Worm (Caenorhabditis elegans) whole organism, L4 larva: ENCODE data around the gene pri-1.

Experiments
- F26F4.8 ChIP-seq: fragments of 200-800 bp; sonication (Bioruptor generic); conservative IDR thresholded peaks from 2 replicates; pipeline ENCODE4 v1.3.6; 2022; ENCODE audit warnings: missing genetic modification characterization, missing compliant biosample characterization
- F37D6.2 ChIP-seq: sonication (generic microtip); optimal IDR thresholded peaks from 2 replicates; lab custom pipeline; 2016; ENCODE audit warnings: mild to moderate bottlenecking, missing genetic modification characterization, missing compliant biosample characterization
- T26A8.4 ChIP-seq: fragments of 200-800 bp; sonication (Bioruptor generic); IDR thresholded peaks from 2 replicates; pipeline ENCODE4 v1.3.6; 2022; ENCODE audit warnings: missing genetic modification characterization, missing compliant biosample characterization
- Y105C5A.15 ChIP-seq: fragments of 200-800 bp; sonication (Bioruptor generic); IDR thresholded peaks from 2 replicates; pipeline ENCODE4 v1.3.6; 2022; ENCODE audit warnings: missing genetic modification characterization, missing compliant biosample characterization
- Y48G9A.11 ChIP-seq: fragments of 200-800 bp; sonication (Bioruptor generic); IDR thresholded peaks from 2 replicates; pipeline ENCODE4 v1.3.6; 2022; ENCODE audit warnings: missing genetic modification reagents, missing genetic modification characterization, missing compliant biosample characterization
- Y75B8A.6 ChIP-seq: fragments of 200-800 bp; sonication (Bioruptor generic); IDR thresholded peaks from 2 replicates; pipeline ENCODE4 v1.3.6; 2022; ENCODE audit warnings: missing genetic modification reagents, missing genetic modification characterization, missing compliant biosample characterization
- aha-1 ChIP-seq: fragments of 150-350 bp; peaks from one replicate; lab custom pipeline; 2014; ENCODE audit warnings: missing biosample characterization, missing genetic modification characterization
- aly-2 ChIP-seq: sonication (generic microtip); optimal IDR thresholded peaks from 2 replicates; lab custom pipeline; 2018; ENCODE audit warnings: missing biosample characterization, missing genetic modification characterization
- ama-1 ChIP-seq: fragments of 150-350 bp; optimal IDR thresholded peaks from 2 replicates; lab custom pipeline; 2014; ENCODE audit warnings: inconsistent platforms, mixed read lengths
- arid-1 ChIP-seq: fragments of 200-800 bp; sonication (Bioruptor generic); conservative IDR thresholded peaks from 2 replicates; pipeline ENCODE4 v1.3.6; 2022; ENCODE audit warnings: missing genetic modification reagents, missing genetic modification characterization, missing compliant biosample characterization
- ceh-20 ChIP-seq: fragments of 200-800 bp; sonication (Bioruptor generic); IDR thresholded peaks from 2 replicates; pipeline ENCODE4 v1.3.6; 2022; ENCODE audit warnings: missing genetic modification reagents, missing genetic modification characterization, missing compliant biosample characterization
- ceh-82 ChIP-seq: sonication (generic microtip); optimal IDR thresholded peaks from 2 replicates; lab custom pipeline; 2017; ENCODE audit warnings: missing biosample characterization, missing genetic modification characterization
- duxl-1 ChIP-seq: sonication (generic microtip); optimal IDR thresholded peaks from 2 replicates; lab custom pipeline; 2016; ENCODE audit warnings: mild to moderate bottlenecking, missing genetic modification characterization, moderate library complexity, missing compliant biosample characterization; ENCODE audit not compliant: poor library complexity
- dve-1 ChIP-seq: sonication (generic microtip); optimal IDR thresholded peaks from 2 replicates; lab custom pipeline; 2017; ENCODE audit warnings: antibody characterized with exemption, mild to moderate bottlenecking, missing genetic modification characterization, missing compliant biosample characterization; ENCODE audit not compliant: insufficient read depth
- egl-27 ChIP-seq: sonication (generic microtip); optimal IDR thresholded peaks from 3 replicates; lab custom pipeline; 2017; ENCODE audit warnings: missing biosample characterization, missing genetic modification reagents, missing genetic modification characterization
- egl-43 ChIP-seq: fragments of 200-800 bp; sonication (Bioruptor generic); IDR thresholded peaks from 2 replicates; pipeline ENCODE4 v1.3.6; 2022; ENCODE audit warnings: missing genetic modification reagents, missing genetic modification characterization, missing compliant biosample characterization
- gei-8 ChIP-seq: fragments of 200-800 bp; sonication (Bioruptor generic); optimal IDR thresholded peaks from 2 replicates; lab custom pipeline; 2018; ENCODE audit warnings: mild to moderate bottlenecking, missing genetic modification characterization, missing compliant biosample characterization
- hlh-11 ChIP-seq: fragments of 200-800 bp; sonication (Bioruptor generic); optimal IDR thresholded peaks from 2 replicates; lab custom pipeline; 2018; ENCODE audit warnings: mild to moderate bottlenecking, missing genetic modification characterization, missing compliant biosample characterization
- hmg-1.1 ChIP-seq: fragments of 200-800 bp; sonication (Bioruptor generic); IDR thresholded peaks from 2 replicates; pipeline ENCODE4 v1.3.6; 2022; ENCODE audit warnings: missing genetic modification reagents, missing genetic modification characterization, missing compliant biosample characterization
- lin-29 ChIP-seq: fragments of 200-800 bp; sonication (Bioruptor generic); IDR thresholded peaks from 2 replicates; pipeline ENCODE4 v1.3.6; 2022; ENCODE audit warnings: missing genetic modification reagents, missing genetic modification characterization, missing compliant biosample characterization
- madf-9 ChIP-seq: fragments of 200-800 bp; sonication (Bioruptor generic); conservative IDR thresholded peaks from 2 replicates; pipeline ENCODE4 v1.3.6; 2022; ENCODE audit warnings: missing genetic modification reagents, missing genetic modification characterization, missing compliant biosample characterization
- mep-1 ChIP-seq: fragments of 150-350 bp; sonication (generic microtip); optimal IDR thresholded peaks from 3 replicates; lab custom pipeline; 2014; ENCODE audit warnings: missing biosample characterization, missing genetic modification characterization
- mes-2 ChIP-seq: sonication (generic microtip); optimal IDR thresholded peaks from 2 replicates; lab custom pipeline; 2016; ENCODE audit warnings: missing genotype, mild to moderate bottlenecking, missing genetic modification characterization, missing compliant biosample characterization; ENCODE audit not compliant: poor library complexity, severe bottlenecking
- nhr-111 ChIP-seq: fragments of 200-800 bp; sonication (Bioruptor generic); optimal IDR thresholded peaks from 2 replicates; lab custom pipeline; 2018; ENCODE audit warnings: mild to moderate bottlenecking, missing genetic modification characterization, missing compliant biosample characterization
- nhr-25 ChIP-seq: sonication (generic microtip); optimal IDR thresholded peaks from 2 replicates; lab custom pipeline; 2017; ENCODE audit warnings: missing genetic modification characterization, mild to moderate bottlenecking, missing compliant biosample characterization, antibody characterized with exemption, moderate library complexity, borderline replicate concordance; ENCODE audit not compliant: insufficient read depth
- nhr-41 ChIP-seq: fragments of 200-800 bp; sonication (Bioruptor generic); IDR thresholded peaks from 2 replicates; pipeline ENCODE4 v1.3.6; 2022; ENCODE audit warnings: missing genetic modification reagents, missing genetic modification characterization, missing compliant biosample characterization
- nhr-76 ChIP-seq: fragments of 150-350 bp; optimal IDR thresholded peaks from 2 replicates; lab custom pipeline; 2014; ENCODE audit warnings: missing biosample characterization, missing genetic modification characterization
- pha-4 ChIP-seq, 2 experiments: fragments of 150-350 bp in 1 of 2; fragments of 200-800 bp in 1 of 2; sonication (Bioruptor generic) in 1 of 2; IDR thresholded peaks in 1 of 2; optimal IDR thresholded peaks in 1 of 2; 2 replicates each; pipeline versions ENCODE4 v1.3.6 to Lab custom; 2014 to 2022; ENCODE audit warnings: missing genetic modification characterization in 2 of 2, missing genetic modification reagents in 2 of 2, missing biosample characterization in 1 of 2, missing compliant biosample characterization in 1 of 2
- rbr-2 ChIP-seq: sonication (generic microtip); optimal IDR thresholded peaks from 2 replicates; lab custom pipeline; 2016; ENCODE audit warnings: missing genotype, missing genetic modification characterization, missing compliant biosample characterization
- saeg-2 ChIP-seq: fragments of 200-800 bp; sonication (Bioruptor generic); IDR thresholded peaks from 2 replicates; pipeline ENCODE4 v1.3.6; 2022; ENCODE audit warnings: missing genetic modification reagents, missing genetic modification characterization, missing compliant biosample characterization
- set-16 ChIP-seq: fragments of 200-800 bp; sonication (Bioruptor generic); IDR thresholded peaks from 2 replicates; pipeline ENCODE4 v1.3.6; 2022; ENCODE audit warnings: missing genetic modification reagents, missing genetic modification characterization, missing compliant biosample characterization
- snpc-4 ChIP-seq: fragments of 150-350 bp; optimal IDR thresholded peaks from 2 replicates; lab custom pipeline; 2014; ENCODE audit warnings: missing biosample characterization, missing genetic modification characterization
- spr-3 ChIP-seq: fragments of 200-800 bp; sonication (Bioruptor generic); optimal IDR thresholded peaks from 2 replicates; lab custom pipeline; 2018; ENCODE audit warnings: mild to moderate bottlenecking, missing genetic modification characterization, missing compliant biosample characterization
- tra-1 ChIP-seq: fragments of 200-800 bp; sonication (Bioruptor generic); IDR thresholded peaks from 2 replicates; pipeline ENCODE4 v1.3.6; 2022; ENCODE audit warnings: missing genetic modification reagents, missing genetic modification characterization, missing compliant biosample characterization
- unc-130 ChIP-seq: sonication (generic microtip); optimal IDR thresholded peaks from 2 replicates; lab custom pipeline; 2016; ENCODE audit warnings: missing genetic modification reagents, missing genetic modification characterization, missing compliant biosample characterization
- unc-39 ChIP-seq: sonication (generic microtip); optimal IDR thresholded peaks from 2 replicates; lab custom pipeline; 2017; ENCODE audit warnings: missing biosample characterization, missing genetic modification characterization
- unc-62 ChIP-seq, 3 experiments: fragments of 150-350 bp in 1 of 3; sonication (generic microtip); optimal IDR thresholded peaks in 2 of 3; peaks in 1 of 3; 1 replicate in 1 of 3; 2 replicates in 2 of 3; lab custom pipeline; 2014 to 2017; ENCODE audit warnings: missing biosample characterization in 3 of 3, missing genetic modification characterization in 3 of 3, missing genetic modification reagents in 3 of 3, missing genotype in 1 of 3
- vab-7 ChIP-seq: fragments of 200-800 bp; sonication (Bioruptor generic); IDR thresholded peaks from 2 replicates; pipeline ENCODE4 v1.3.6; 2022; ENCODE audit warnings: missing genetic modification reagents, missing genetic modification characterization, missing compliant biosample characterization
- zip-11 ChIP-seq: fragments of 200-800 bp; sonication (Bioruptor generic); IDR thresholded peaks from 2 replicates; pipeline ENCODE4 v1.3.6; 2022; ENCODE audit warnings: missing genetic modification characterization, missing compliant biosample characterization
- ztf-7 ChIP-seq: fragments of 150-350 bp; optimal IDR thresholded peaks from 2 replicates; lab custom pipeline; 2014; ENCODE audit warnings: missing biosample characterization, missing genetic modification characterization

pri-1 gene

ce11 chrIII:9629855-9630254, 15.8 kb upstream of the pri-1 start, which contains the start of gene rpac-19 (continued):
- TF ChIP-seq F26F4.8 (GFP tag; lab: Robert Waterston, UW), result no peak
- TF ChIP-seq ama-1 (lab: Kevin White, UChicago), result peak; percentile 83
- no peak for TF ChIP-seq unc-62 (GFP tag; optimal IDR thresholded peaks at IDR 0.05 in 1 of 2; lab: Kevin White, UChicago)
- no peak for TF ChIP-seq unc-62 (tag; optimal IDR thresholded peaks at IDR 0.05; lab: Kevin White, UChicago)
- no peak for TF ChIP-seq nhr-76 (tag; lab: Kevin White, UChicago)
- no peak for TF ChIP-seq egl-27 (tag; lab: Kevin White, UChicago)
- no peak for TF ChIP-seq ceh-82
- TF ChIP-seq set-16, result no peak

ce11 chrIII:9629054-9629453, 15.0 kb upstream of the pri-1 start, which contains the start of gene tbg-1:
tbg-1 (minus strand) TSS chrIII:9629154.
- no peak for TF ChIP-seq F37D6.2 (tag; lab: Kevin White, UChicago)
- no peak for TF ChIP-seq Y75B8A.6 (GFP tag; lab: Robert Waterston, UW)
- TF ChIP-seq unc-130 (GFP tag; lab: Kevin White, UChicago), result no peak
- TF ChIP-seq nhr-41 (GFP tag; lab: Robert Waterston, UW), result no peak

DNA sequence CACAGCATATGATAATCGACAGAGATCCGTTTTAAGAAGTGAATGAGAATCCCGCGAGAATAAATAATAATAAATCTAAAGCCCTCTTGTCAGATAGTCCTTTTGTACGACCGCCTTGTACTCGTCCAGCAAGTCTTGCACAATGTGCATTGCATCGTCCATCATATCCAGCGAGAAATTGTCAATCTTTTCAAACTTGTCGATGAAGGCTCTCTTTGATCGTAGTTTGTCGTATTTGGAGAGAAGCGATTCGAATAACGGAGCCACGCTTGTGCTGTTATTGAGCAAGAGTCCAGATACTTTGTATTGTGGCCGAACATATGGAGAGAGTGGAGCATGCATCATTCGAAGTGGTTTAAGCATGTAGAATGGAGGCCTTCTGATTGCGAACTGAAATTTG, 12.5 kb upstream of the pri-1 start:
- TF ChIP-seq aha-1 (tag; lab: Kevin White, UChicago) (peak; percentile 17), duxl-1 (peak; percentile 58), lin-29 (GFP tag; lab: Robert Waterston, UW) (0 out of 2 replicates have a peak, but pooled peaks have one; percentile 26), unc-39 (tag; lab: Kevin White, UChicago) (no peak), nhr-25 (tag; lab: Kevin White, UChicago) (no peak), egl-43 (GFP tag; lab: Robert Waterston, UW) (0 out of 2 replicates have a peak, but pooled peaks have one; percentile 35), arid-1 (GFP tag; lab: Robert Waterston, UW) (peak; percentile 25; the same call in 1 of the 2 replicates), madf-9 (peak; percentile 31; the same call in 1 of the 2 replicates), snpc-4 (tag; lab: Kevin White, UChicago) (no peak), zip-11 (GFP tag; lab: Robert Waterston, UW) (no peak), T26A8.4 (GFP tag; lab: Robert Waterston, UW) (0 out of 2 replicates have a peak, but pooled peaks have one; percentile 32), hmg-1.1 (GFP tag; lab: Robert Waterston, UW) (0 out of 2 replicates have a peak, but pooled peaks have one; percentile 24), tra-1 (GFP tag; lab: Robert Waterston, UW) (0 out of 2 replicates have a peak, but pooled peaks have one; percentile 24), gei-8 (GFP tag; lab: Kevin White, UChicago) (no peak), vab-7 (no peak), nhr-76 (tag; lab: Kevin White, UChicago) (no peak), nhr-111 (GFP tag; lab: Kevin White, UChicago) (no peak), aly-2 (no peak), rbr-2 (no peak), ceh-20 (GFP tag; lab: Robert Waterston, UW) (no peak), hlh-11 (no peak), mes-2 (tag; lab: Kevin White, UChicago) (peak; percentile 28), dve-1 (tag; lab: Kevin White, UChicago) (no peak), ama-1 (lab: Kevin White, UChicago) (peak; percentile 23), ztf-7 (tag; lab: Kevin White, UChicago) (no peak), spr-3 (GFP tag; lab: Kevin White, UChicago) (no peak), Y48G9A.11 (peak; percentile 21; the same call in 1 of the 2 replicates), pha-4 (GFP tag; IDR thresholded peaks at IDR 0.05; lab: Robert Waterston, UW) (no peak), pha-4 (tag; optimal IDR thresholded peaks at IDR 0.05; lab: Kevin White, UChicago) (no peak), saeg-2 (GFP tag; lab: Robert Waterston, UW) (no peak), mep-1 (no peak), Y105C5A.15 (GFP tag; lab: Robert Waterston, UW) (no peak)
